Worm (Caenorhabditis elegans) whole organism, L4/young adult: ENCODE results near the gene irld-38.

Experiments
- W03F9.2 ChIP-seq: fragments of 150-350 bp; optimal IDR thresholded peaks from 2 replicates; lab custom pipeline; 2014; ENCODE audit warnings: missing biosample characterization, missing genetic modification characterization
- dao-5 ChIP-seq: sonication (generic microtip); optimal IDR thresholded peaks from 2 replicates; lab custom pipeline; 2016; ENCODE audit warnings: missing genotype, missing genetic modification characterization, moderate library complexity, missing compliant biosample characterization
- him-1 ChIP-seq: sonication (generic microtip); optimal IDR thresholded peaks from 2 replicates; lab custom pipeline; 2016; ENCODE audit warnings: missing genotype, missing genetic modification reagents, missing genetic modification characterization, missing compliant biosample characterization

DNA sequence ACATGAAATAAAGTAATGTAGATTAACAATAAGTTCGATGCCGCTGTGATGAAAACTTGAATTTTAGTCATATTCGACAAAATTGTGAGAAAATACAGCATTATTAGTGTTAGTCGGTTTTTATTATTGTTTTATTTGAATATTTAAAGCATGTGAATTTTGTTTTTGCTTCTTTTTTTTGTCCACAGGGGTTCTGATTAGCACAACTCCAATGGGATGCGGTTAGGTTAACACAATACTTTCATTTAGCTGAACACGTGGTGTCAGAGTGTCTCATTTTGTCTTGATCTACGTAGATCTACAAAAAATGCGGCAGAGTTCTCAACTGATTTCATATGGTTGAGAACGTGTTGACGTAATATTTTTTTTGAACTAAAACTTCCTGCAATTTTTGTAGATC, 36.9 kb upstream of the irld-38 start, which contains the start of gene str-40:
- TF ChIP-seq him-1 (tag; lab: Kevin White, UChicago) (no peak), dao-5 (no peak), W03F9.2 (tag; lab: Kevin White, UChicago) (no peak)
